Worm (Caenorhabditis elegans) whole organism, L4 larva: ENCODE measurements around the gene dod-20.
A peak's percentile ranks its signal among the peaks of the same experiment; 100 is the strongest.

Source experiments
- D1046.2 ChIP-seq: fragments of 200-800 bp; sonication (Bioruptor generic); IDR thresholded peaks from 2 replicates; pipeline ENCODE4 v1.3.6; 2022; ENCODE audit warnings: missing genetic modification characterization, missing compliant biosample characterization
- F44E2.7 ChIP-seq: fragments of 200-800 bp; sonication (Bioruptor generic); IDR thresholded peaks from 2 replicates; pipeline ENCODE4 v2.1.2; 2022; ENCODE audit warnings: missing genetic modification characterization, missing compliant biosample characterization
- T20F7.1 ChIP-seq: fragments of 200-800 bp; sonication (Bioruptor generic); optimal IDR thresholded peaks from 2 replicates; lab custom pipeline; 2018; ENCODE audit warnings: mild to moderate bottlenecking, missing genetic modification characterization, missing compliant biosample characterization
- Y75B8A.6 ChIP-seq: fragments of 200-800 bp; sonication (Bioruptor generic); IDR thresholded peaks from 2 replicates; pipeline ENCODE4 v1.3.6; 2022; ENCODE audit warnings: missing genetic modification reagents, missing genetic modification characterization, missing compliant biosample characterization
- aha-1 ChIP-seq: fragments of 150-350 bp; peaks from one replicate; lab custom pipeline; 2014; ENCODE audit warnings: missing biosample characterization, missing genetic modification characterization
- daf-12 ChIP-seq: fragments of 150-350 bp; optimal IDR thresholded peaks from 2 replicates; lab custom pipeline; 2014; ENCODE audit warnings: missing biosample characterization, missing genetic modification reagents, missing genetic modification characterization
- daf-16 ChIP-seq, 3 experiments: sonication (generic microtip); optimal IDR thresholded peaks; 2 replicates each; lab custom pipeline; 2016 to 2017; ENCODE audit warnings: missing genetic modification characterization in 3 of 3, missing genetic modification reagents in 3 of 3, mild to moderate bottlenecking in 2 of 3, missing compliant biosample characterization in 2 of 3, missing biosample characterization in 1 of 3, moderate library complexity in 1 of 3
- daf-8 ChIP-seq: fragments of 200-800 bp; sonication (Bioruptor generic); IDR thresholded peaks from 2 replicates; pipeline ENCODE4 v1.3.6; 2022; ENCODE audit warnings: missing genetic modification characterization, missing compliant biosample characterization
- dmd-6 ChIP-seq: fragments of 200-800 bp; sonication (Bioruptor generic); IDR thresholded peaks from 2 replicates; pipeline ENCODE4 v1.3.6; 2022; ENCODE audit warnings: missing genetic modification reagents, missing genetic modification characterization, missing compliant biosample characterization
- dmd-8 ChIP-seq: fragments of 200-800 bp; sonication (Bioruptor generic); IDR thresholded peaks from 2 replicates; pipeline ENCODE4 v1.3.6; 2022; ENCODE audit warnings: missing genetic modification characterization, missing compliant biosample characterization
- dve-1 ChIP-seq: sonication (generic microtip); optimal IDR thresholded peaks from 2 replicates; lab custom pipeline; 2017; ENCODE audit warnings: antibody characterized with exemption, mild to moderate bottlenecking, missing genetic modification characterization, missing compliant biosample characterization; ENCODE audit not compliant: insufficient read depth
- egl-43 ChIP-seq: fragments of 200-800 bp; sonication (Bioruptor generic); IDR thresholded peaks from 2 replicates; pipeline ENCODE4 v1.3.6; 2022; ENCODE audit warnings: missing genetic modification reagents, missing genetic modification characterization, missing compliant biosample characterization
- fos-1 ChIP-seq: fragments of 150-350 bp; optimal IDR thresholded peaks from 2 replicates; lab custom pipeline; 2014; ENCODE audit warnings: missing biosample characterization, missing genetic modification characterization
- hif-1 ChIP-seq, 2 experiments: sonication (generic microtip); optimal IDR thresholded peaks; 2 replicates each; lab custom pipeline; 2016 to 2017; ENCODE audit warnings: missing compliant biosample characterization in 2 of 2, missing genetic modification characterization in 2 of 2, missing genetic modification reagents in 2 of 2, missing genotype in 2 of 2, mild to moderate bottlenecking in 1 of 2
- hlh-11 ChIP-seq: fragments of 200-800 bp; sonication (Bioruptor generic); optimal IDR thresholded peaks from 2 replicates; lab custom pipeline; 2018; ENCODE audit warnings: mild to moderate bottlenecking, missing genetic modification characterization, missing compliant biosample characterization
- hlh-30 ChIP-seq: sonication (generic microtip); optimal IDR thresholded peaks from 2 replicates; lab custom pipeline; 2017; ENCODE audit warnings: antibody characterized with exemption, mild to moderate bottlenecking, missing genetic modification characterization, missing compliant biosample characterization; ENCODE audit not compliant: insufficient read depth
- lin-15B ChIP-seq: fragments of 150-350 bp; sonication (generic microtip); optimal IDR thresholded peaks from 3 replicates; lab custom pipeline; 2014; ENCODE audit warnings: missing biosample characterization, missing genetic modification characterization
- lsy-2 ChIP-seq, 2 experiments: fragments of 150-350 bp in 1 of 2; sonication (generic microtip) in 1 of 2; optimal IDR thresholded peaks; 2 replicates each; lab custom pipeline; 2014 to 2017; ENCODE audit warnings: missing biosample characterization in 2 of 2, missing genetic modification characterization in 2 of 2
- mes-2 ChIP-seq: sonication (generic microtip); optimal IDR thresholded peaks from 2 replicates; lab custom pipeline; 2016; ENCODE audit warnings: missing genotype, mild to moderate bottlenecking, missing genetic modification characterization, missing compliant biosample characterization; ENCODE audit not compliant: poor library complexity, severe bottlenecking
- nhr-102 ChIP-seq: sonication (generic microtip); optimal IDR thresholded peaks from 2 replicates; lab custom pipeline; 2016; ENCODE audit warnings: mild to moderate bottlenecking, missing genetic modification characterization, moderate library complexity, missing compliant biosample characterization
- nhr-11 ChIP-seq: fragments of 150-350 bp; optimal IDR thresholded peaks from 2 replicates; lab custom pipeline; 2014; ENCODE audit warnings: missing biosample characterization, missing genetic modification characterization
- nhr-28 ChIP-seq: fragments of 150-350 bp; optimal IDR thresholded peaks from 2 replicates; lab custom pipeline; 2014; ENCODE audit warnings: missing biosample characterization, missing genetic modification characterization
- nhr-48 ChIP-seq: sonication (generic microtip); optimal IDR thresholded peaks from 2 replicates; lab custom pipeline; 2016; ENCODE audit warnings: mild to moderate bottlenecking, missing genetic modification characterization, missing compliant biosample characterization
- nhr-6 ChIP-seq: fragments of 150-350 bp; optimal IDR thresholded peaks from 2 replicates; lab custom pipeline; 2014; ENCODE audit warnings: missing biosample characterization, missing genetic modification characterization
- nhr-76 ChIP-seq: fragments of 150-350 bp; optimal IDR thresholded peaks from 2 replicates; lab custom pipeline; 2014; ENCODE audit warnings: missing biosample characterization, missing genetic modification characterization
- nhr-77 ChIP-seq: fragments of 150-350 bp; optimal IDR thresholded peaks from 2 replicates; lab custom pipeline; 2014; ENCODE audit warnings: missing biosample characterization, missing genetic modification characterization
- php-3 ChIP-seq: fragments of 200-800 bp; sonication (Bioruptor generic); IDR thresholded peaks from 2 replicates; pipeline ENCODE4 v1.3.6; 2022; ENCODE audit warnings: missing genetic modification reagents, missing genetic modification characterization, missing compliant biosample characterization
- pqm-1 ChIP-seq: sonication (generic microtip); optimal IDR thresholded peaks from 2 replicates; lab custom pipeline; 2017; ENCODE audit warnings: missing biosample characterization, missing genetic modification characterization
- set-16 ChIP-seq: fragments of 200-800 bp; sonication (Bioruptor generic); IDR thresholded peaks from 2 replicates; pipeline ENCODE4 v1.3.6; 2022; ENCODE audit warnings: missing genetic modification reagents, missing genetic modification characterization, missing compliant biosample characterization
- snpc-1.2 ChIP-seq: fragments of 200-800 bp; sonication (Bioruptor generic); IDR thresholded peaks from 2 replicates; pipeline ENCODE4 v1.3.6; 2022; ENCODE audit warnings: missing genetic modification reagents, missing genetic modification characterization, missing compliant biosample characterization
- tra-1 ChIP-seq: fragments of 200-800 bp; sonication (Bioruptor generic); IDR thresholded peaks from 2 replicates; pipeline ENCODE4 v1.3.6; 2022; ENCODE audit warnings: missing genetic modification reagents, missing genetic modification characterization, missing compliant biosample characterization
- unc-130 ChIP-seq: sonication (generic microtip); optimal IDR thresholded peaks from 2 replicates; lab custom pipeline; 2016; ENCODE audit warnings: missing genetic modification reagents, missing genetic modification characterization, missing compliant biosample characterization
- unc-62 ChIP-seq, 3 experiments: fragments of 150-350 bp in 1 of 3; sonication (generic microtip); optimal IDR thresholded peaks in 2 of 3; peaks in 1 of 3; 1 replicate in 1 of 3; 2 replicates in 2 of 3; lab custom pipeline; 2014 to 2017; ENCODE audit warnings: missing biosample characterization in 3 of 3, missing genetic modification characterization in 3 of 3, missing genetic modification reagents in 3 of 3, missing genotype in 1 of 3

Gene dod-20

DNA sequence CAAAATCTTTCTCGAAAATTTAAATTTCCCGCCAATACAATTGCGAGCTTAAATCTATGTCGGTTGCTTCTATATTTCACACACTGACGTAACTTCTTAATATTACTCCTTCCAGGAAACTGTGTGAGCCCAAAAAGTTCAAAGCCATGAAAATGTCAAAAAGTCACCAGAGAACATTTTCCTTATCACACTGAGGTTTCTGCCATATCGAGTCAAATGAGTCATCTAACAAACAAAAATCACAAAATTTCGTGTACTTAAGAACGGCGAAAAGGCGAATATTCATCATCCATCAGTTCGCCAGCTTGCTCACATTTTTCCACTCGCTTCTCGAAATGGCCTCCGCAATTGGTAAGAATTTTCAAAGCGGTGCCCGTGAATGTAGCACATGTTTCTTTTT lies 27.5 kb downstream of the dod-20 start, which contains the start of gene M02H5.8:
TSS of gene M02H5.8 (plus strand) at position 297 of the 400 bp plus-strand sequence.
- peak; percentile 69 for TF ChIP-seq nhr-28 (tag; lab: Kevin White, UChicago)
- no peak for TF ChIP-seq nhr-48
- TF ChIP-seq nhr-6 = peak; percentile 11
- no peak for TF ChIP-seq daf-16 (GFP tag; optimal IDR thresholded peaks at IDR 0.05; lab: Kevin White, UChicago)
- peak; percentile 47 for TF ChIP-seq daf-16 (tag; optimal IDR thresholded peaks at IDR 0.05; lab: Kevin White, UChicago)
- TF ChIP-seq hlh-11 (tag; lab: Kevin White, UChicago) = peak; percentile 45
- TF ChIP-seq mes-2 (tag; lab: Kevin White, UChicago) = no peak
- peak; percentile 76 for TF ChIP-seq dmd-6
- TF ChIP-seq aha-1 (tag; lab: Kevin White, UChicago) = peak; percentile 94
- no peak for TF ChIP-seq nhr-11 (tag; lab: Kevin White, UChicago)
- TF ChIP-seq pqm-1 (tag; lab: Kevin White, UChicago) = peak; percentile 48
- TF ChIP-seq, all 104 proteins: peak for 7

ce11 chrV:450757-451501 lies 28.7 kb downstream of the dod-20 start, which contains the start of gene nhr-123:
nhr-123 (plus strand) TSS chrV:451451.
- TF ChIP-seq unc-62 (GFP tag; optimal IDR thresholded peaks at IDR 0.05 in 1 of 2; lab: Kevin White, UChicago) (peak in 1 of 2 experiments; percentile 25), unc-62 (tag; optimal IDR thresholded peaks at IDR 0.05; lab: Kevin White, UChicago) (no peak), daf-16 (GFP tag; optimal IDR thresholded peaks at IDR 0.05; lab: Kevin White, UChicago) (no peak), daf-16 (tag; optimal IDR thresholded peaks at IDR 0.05; lab: Kevin White, UChicago) (peak; percentile 67), nhr-28 (tag; lab: Kevin White, UChicago) (peak; percentile 46), snpc-1.2 (GFP tag; lab: Robert Waterston, UW) (no peak), php-3 (GFP tag; lab: Robert Waterston, UW) (0 out of 2 replicates have a peak, but pooled peaks have one; percentile 21), daf-8 (GFP tag; lab: Robert Waterston, UW) (no peak), dve-1 (peak; percentile 5), D1046.2 (GFP tag; lab: Robert Waterston, UW) (no peak), tra-1 (GFP tag; lab: Robert Waterston, UW) (no peak)
- TF ChIP-seq, all 104 proteins: peak for 5

- TF ChIP-seq dmd-8 (no peak), nhr-76 (no peak), aha-1 (tag; lab: Kevin White, UChicago) (peak; percentile 53)
These were observed 31.3 kb downstream of the dod-20 start, which contains the start of gene nhr-98 for ce11 chrV:453569-453968. nhr-98 (plus strand) TSS chrV:453869.

ce11 chrV:457839-458238 lies 35.6 kb downstream of the dod-20 start:
- TF ChIP-seq pqm-1 (tag; lab: Kevin White, UChicago) (peak; percentile 18), T20F7.1 (no peak), nhr-28 (tag; lab: Kevin White, UChicago) (peak; percentile 36), dve-1 (peak; percentile 23), daf-16 (GFP tag; optimal IDR thresholded peaks at IDR 0.05; lab: Kevin White, UChicago) (no peak), daf-16 (tag; optimal IDR thresholded peaks at IDR 0.05; lab: Kevin White, UChicago) (peak; percentile 62)

DNA sequence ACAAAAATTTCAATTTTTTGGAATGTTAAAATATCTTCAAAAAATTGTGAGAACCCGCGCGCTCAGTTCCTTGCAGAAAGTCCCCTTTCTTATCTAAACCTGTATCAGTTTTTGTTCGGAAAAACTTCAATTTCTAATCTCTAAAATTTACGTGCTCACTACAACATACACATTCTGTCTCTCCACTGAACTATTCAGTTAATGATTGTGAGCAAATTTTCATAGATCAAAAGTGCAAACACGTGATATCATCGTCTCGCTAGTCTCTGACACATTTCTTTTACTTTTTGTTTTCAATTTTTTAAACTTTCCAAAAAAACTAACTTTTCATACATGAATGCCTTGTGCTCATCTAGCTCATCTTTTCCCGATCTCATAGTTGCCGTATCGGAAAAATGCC lies 37.2 kb downstream of the dod-20 start, which contains the start of gene nhr-203:
TSS of gene nhr-203 (plus strand) at position 332 of the 400 bp plus-strand sequence.
- no peak for TF ChIP-seq lin-15B (tag; lab: Kevin White, UChicago)
- TF ChIP-seq hlh-30 = peak; percentile 60
- TF ChIP-seq D1046.2 (GFP tag; lab: Robert Waterston, UW) = no peak
- TF ChIP-seq hif-1 (tag; optimal IDR thresholded peaks at IDR 0.05; lab: Kevin White, UChicago) = peak in 1 of 2 experiments; percentile 14
- TF ChIP-seq nhr-77 = peak; percentile 66
- no peak for TF ChIP-seq Y75B8A.6 (GFP tag; lab: Robert Waterston, UW)
- TF ChIP-seq nhr-48 = peak; percentile 49
- no peak for TF ChIP-seq daf-12 (tag; lab: Kevin White, UChicago)
- TF ChIP-seq set-16 (GFP tag; lab: Robert Waterston, UW) = no peak
- peak; percentile 62 for TF ChIP-seq pqm-1 (tag; lab: Kevin White, UChicago)
- no peak for TF ChIP-seq F44E2.7 (GFP tag; lab: Robert Waterston, UW)
- peak; percentile 99 for TF ChIP-seq nhr-28 (tag; lab: Kevin White, UChicago)
- TF ChIP-seq lsy-2 (tag; optimal IDR thresholded peaks at IDR 0.05; lab: Kevin White, UChicago) = peak in 1 of 2 experiments; percentile 6
- TF ChIP-seq nhr-102 (tag; lab: Kevin White, UChicago) = peak; percentile 35
- TF ChIP-seq mes-2 (tag; lab: Kevin White, UChicago) = peak; percentile 39
- no peak for TF ChIP-seq snpc-1.2 (GFP tag; lab: Robert Waterston, UW)
- TF ChIP-seq dve-1 = peak; percentile 80
- no peak for TF ChIP-seq egl-43 (GFP tag; lab: Robert Waterston, UW)
- TF ChIP-seq dmd-6 = peak; percentile 89
- no peak for TF ChIP-seq fos-1 (tag; lab: Kevin White, UChicago)
- peak; percentile 63 for TF ChIP-seq hlh-11 (tag; lab: Kevin White, UChicago)
- TF ChIP-seq unc-130 (GFP tag; lab: Kevin White, UChicago) = no peak
- no peak for TF ChIP-seq daf-16 (GFP tag; optimal IDR thresholded peaks at IDR 0.05; lab: Kevin White, UChicago)
- TF ChIP-seq daf-16 (tag; optimal IDR thresholded peaks at IDR 0.05; lab: Kevin White, UChicago) = peak; percentile 81
- TF ChIP-seq php-3 (GFP tag; lab: Robert Waterston, UW) = peak; percentile 76
